Worm (Caenorhabditis elegans): ENCODE results near the gene max-1.

max-1 gene

ce11 chrV:13081197-13081747 is 38.7 kb downstream of the max-1 start (continued):
- TF ChIP-seq xbp-1 (tag; optimal IDR thresholded peaks at IDR 0.05): peak; percentile 36
- no peak for TF ChIP-seq hlh-17 (GFP tag; optimal IDR thresholded peaks at IDR 0.05; ENCODE audit: borderline replicate concordance)
- TF ChIP-seq lin-39 (tag; optimal IDR thresholded peaks at IDR 0.05): peak; percentile 75
- no peak for TF ChIP-seq ceh-90 (tag; optimal IDR thresholded peaks at IDR 0.05)
- TF ChIP-seq sptf-1 (tag; optimal IDR thresholded peaks at IDR 0.05): no peak
- peak; percentile 100 for TF ChIP-seq grh-1 (GFP tag; IDR thresholded peaks at IDR 0.05)
- TF ChIP-seq mep-1 (tag; optimal IDR thresholded peaks at IDR 0.05): peak; percentile 75
- peak; percentile 44; the same call in 1 of the 2 replicates for TF ChIP-seq ceh-88 (GFP tag; IDR thresholded peaks at IDR 0.05)
- peak; percentile 89 for TF ChIP-seq tbx-2 (tag; optimal IDR thresholded peaks at IDR 0.05)
- TF ChIP-seq C16A3.4 (tag; optimal IDR thresholded peaks at IDR 0.05): peak; percentile 3
- TF ChIP-seq pag-3 (tag; optimal IDR thresholded peaks at IDR 0.05; ENCODE audit: borderline replicate concordance, insufficient read depth): peak; percentile 60
- TF ChIP-seq efl-3 (GFP tag; optimal IDR thresholded peaks at IDR 0.05): peak; percentile 91
- peak; percentile 40 for TF ChIP-seq C04F5.9 (tag; optimal IDR thresholded peaks at IDR 0.05)
- no peak for TF ChIP-seq F16B12.6 (tag; optimal IDR thresholded peaks at IDR 0.05)
- TF ChIP-seq nhr-47 (tag; optimal IDR thresholded peaks at IDR 0.05): peak; percentile 77
- TF ChIP-seq lin-35 (GFP tag; optimal IDR thresholded peaks at IDR 0.05): peak; percentile 5 to 71
- TF ChIP-seq aly-2 (tag; optimal IDR thresholded peaks at IDR 0.05): no peak
- TF ChIP-seq elt-3 (tag; optimal IDR thresholded peaks at IDR 0.05): peak in 5 of 6 experiments; percentile 86 to 100 (median 96)
- TF ChIP-seq egl-13 (tag; optimal IDR thresholded peaks at IDR 0.05): no peak
- peak; percentile 85 for TF ChIP-seq snu-23 (GFP tag; optimal IDR thresholded peaks at IDR 0.05)
- TF ChIP-seq egl-27 (tag; optimal IDR thresholded peaks at IDR 0.05): peak; percentile 53 to 65
- peak; percentile 74 for TF ChIP-seq vab-15 (tag; optimal IDR thresholded peaks at IDR 0.05)

- TF ChIP-seq nhr-90 (tag; optimal IDR thresholded peaks at IDR 0.05; ENCODE audit: poor library complexity) (no peak), pax-3 (tag; optimal IDR thresholded peaks at IDR 0.05) (peak; percentile 61), dsc-1 (tag; optimal IDR thresholded peaks at IDR 0.05) (peak; percentile 62), vab-15 (tag; optimal IDR thresholded peaks at IDR 0.05) (no peak), hlh-4 (tag; optimal IDR thresholded peaks at IDR 0.05) (no peak), nhr-12 (tag; optimal IDR thresholded peaks at IDR 0.05) (no peak), egl-27 (tag; optimal IDR thresholded peaks at IDR 0.05) (no peak), hlh-17 (GFP tag; optimal IDR thresholded peaks at IDR 0.05; ENCODE audit: borderline replicate concordance) (no peak), ceh-8 (GFP tag; optimal IDR thresholded peaks at IDR 0.05) (no peak), C16A3.4 (tag; optimal IDR thresholded peaks at IDR 0.05) (no peak), swsn-7 (tag; optimal IDR thresholded peaks at IDR 0.05) (no peak), ceh-63 (GFP tag; optimal IDR thresholded peaks at IDR 0.05) (no peak), lin-15B (tag; optimal IDR thresholded peaks at IDR 0.05) (no peak)
Measured at ce11 chrV:13075432-13075831, 44.6 kb downstream of the max-1 start.

ce11 chrV:13074148-13074547 is 45.9 kb downstream of the max-1 start:
- TF ChIP-seq hlh-17 (GFP tag; optimal IDR thresholded peaks at IDR 0.05; ENCODE audit: borderline replicate concordance) (no peak), pax-3 (tag; optimal IDR thresholded peaks at IDR 0.05) (peak; percentile 19), ces-1 (GFP tag; optimal IDR thresholded peaks at IDR 0.05) (no peak), mab-9 (GFP tag; IDR thresholded peaks at IDR 0.05) (no peak), efl-1 (optimal IDR thresholded peaks at IDR 0.05) (no peak), efl-1 (GFP tag; optimal IDR thresholded peaks at IDR 0.05 in 1 of 2) (no peak), mep-1 (tag; optimal IDR thresholded peaks at IDR 0.05) (no peak), grh-1 (GFP tag; IDR thresholded peaks at IDR 0.05) (no peak), nhr-76 (tag; optimal IDR thresholded peaks at IDR 0.05) (no peak), dsc-1 (tag; optimal IDR thresholded peaks at IDR 0.05) (peak; percentile 70), sox-4 (tag; optimal IDR thresholded peaks at IDR 0.05) (no peak)

Data from whole organism, L1 larva.